Fruit fly (Drosophila melanogaster): Measurements from ENCODE around the gene CG34030.

DNA sequence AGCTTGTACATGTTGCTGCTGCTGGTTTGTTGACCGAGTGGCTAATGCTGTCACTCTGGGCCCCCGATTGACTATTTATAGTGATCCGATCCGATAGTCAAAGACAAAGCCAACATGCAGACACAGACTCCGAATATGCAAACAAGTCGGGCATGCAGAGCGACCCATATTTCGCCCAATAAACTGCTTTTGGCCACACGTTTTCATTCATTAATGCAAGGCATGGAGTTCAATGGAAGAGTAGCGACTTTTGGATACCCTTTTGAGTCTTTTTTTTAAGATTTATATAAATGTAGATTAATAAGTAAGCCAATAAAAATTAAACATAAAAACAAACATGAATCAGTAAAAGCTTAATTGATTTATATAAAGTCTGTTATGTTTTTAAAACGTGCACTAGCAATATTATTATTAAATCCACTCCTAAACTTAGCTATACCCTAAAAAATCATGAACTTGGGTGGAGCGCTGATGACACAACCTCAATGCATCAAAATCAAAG, 11.6 kb upstream of the CG34030 start, which contains the start of gene Cpr65Ea:
- TF ChIP-seq CG1620 (GFP tag; optimal IDR thresholded peaks at IDR 0.05) = no peak
- no peak for TF ChIP-seq tj (GFP tag; optimal IDR thresholded peaks at IDR 0.05)
